Worm (Caenorhabditis elegans) whole organism, L3 larva: ENCODE results near the gene F44F4.3.

Experiments used
- R02D3.7 ChIP-seq: fragments of 150-350 bp; optimal IDR thresholded peaks from 2 replicates; lab custom pipeline; 2014; ENCODE audit warnings: missing biosample characterization, missing genetic modification characterization
- aly-2 ChIP-seq: fragments of 150-350 bp; optimal IDR thresholded peaks from 2 replicates; lab custom pipeline; 2014; ENCODE audit warnings: missing biosample characterization, missing genetic modification characterization
- ama-1 ChIP-seq: fragments of 150-350 bp; optimal IDR thresholded peaks from 2 replicates; lab custom pipeline; 2018
- ceh-16 ChIP-seq: sonication (generic microtip); optimal IDR thresholded peaks from 2 replicates; lab custom pipeline; 2017; ENCODE audit warnings: missing biosample characterization, missing genetic modification characterization
- ceh-9 ChIP-seq: sonication (generic microtip); optimal IDR thresholded peaks from 2 replicates; lab custom pipeline; 2018; ENCODE audit warnings: missing biosample characterization, missing genetic modification characterization
- daf-12 ChIP-seq: fragments of 150-350 bp; optimal IDR thresholded peaks from 2 replicates; lab custom pipeline; 2014; ENCODE audit warnings: missing biosample characterization, missing genetic modification reagents, missing genetic modification characterization
- egl-5 ChIP-seq: fragments of 150-350 bp; optimal IDR thresholded peaks from 2 replicates; lab custom pipeline; 2017; ENCODE audit warnings: missing biosample characterization, missing genetic modification reagents, missing genetic modification characterization, inconsistent platforms
- elt-1 ChIP-seq: fragments of 150-350 bp; optimal IDR thresholded peaks from 2 replicates; lab custom pipeline; 2014; ENCODE audit warnings: missing biosample characterization, missing genetic modification characterization
- elt-2 ChIP-seq: sonication (generic microtip); optimal IDR thresholded peaks from 2 replicates; lab custom pipeline; 2016; ENCODE audit warnings: missing genetic modification reagents, mild to moderate bottlenecking, missing genetic modification characterization, missing compliant biosample characterization
- elt-3 ChIP-seq, 3 experiments: fragments of 150-350 bp in 1 of 3; sonication (generic microtip) in 2 of 3; optimal IDR thresholded peaks; 2 replicates in 2 of 3; 4 replicates in 1 of 3; lab custom pipeline; 2014 to 2017; ENCODE audit warnings: missing biosample characterization in 3 of 3, missing genetic modification characterization in 3 of 3
- eor-1 ChIP-seq, 2 experiments: fragments of 150-350 bp; optimal IDR thresholded peaks; 2 replicates each; lab custom pipeline; 2014 to 2018; ENCODE audit warnings: missing biosample characterization in 2 of 2, missing genetic modification characterization in 2 of 2
- fkh-10 ChIP-seq: sonication (generic microtip); optimal IDR thresholded peaks from 2 replicates; lab custom pipeline; 2017; ENCODE audit warnings: missing biosample characterization, missing genetic modification reagents, missing genetic modification characterization
- fkh-2 ChIP-seq: fragments of 150-350 bp; optimal IDR thresholded peaks from 2 replicates; lab custom pipeline; 2014; ENCODE audit warnings: missing biosample characterization, missing genetic modification reagents, missing genetic modification characterization
- fos-1 ChIP-seq: fragments of 150-350 bp; optimal IDR thresholded peaks from 2 replicates; lab custom pipeline; 2014; ENCODE audit warnings: missing biosample characterization, missing genetic modification characterization
- jun-1 ChIP-seq: fragments of 150-350 bp; optimal IDR thresholded peaks from 2 replicates; lab custom pipeline; 2014; ENCODE audit warnings: missing biosample characterization, missing genetic modification reagents, missing genetic modification characterization
- lin-15B ChIP-seq: fragments of 150-350 bp; optimal IDR thresholded peaks from 2 replicates; lab custom pipeline; 2014; ENCODE audit warnings: missing biosample characterization, missing genetic modification characterization
- lin-39 ChIP-seq: fragments of 150-350 bp; optimal IDR thresholded peaks from 2 replicates; lab custom pipeline; 2018; ENCODE audit warnings: missing biosample characterization, missing genetic modification reagents, missing genetic modification characterization
- lsy-12 ChIP-seq: sonication (generic microtip); optimal IDR thresholded peaks from 2 replicates; lab custom pipeline; 2016; ENCODE audit warnings: mild to moderate bottlenecking, missing genetic modification characterization, missing compliant biosample characterization
- mdl-1 ChIP-seq: fragments of 150-350 bp; optimal IDR thresholded peaks from 2 replicates; lab custom pipeline; 2014; ENCODE audit warnings: missing biosample characterization, missing genetic modification characterization
- nfya-1 ChIP-seq: sonication (generic microtip); optimal IDR thresholded peaks from 2 replicates; lab custom pipeline; 2017; ENCODE audit warnings: missing genetic modification characterization, mild to moderate bottlenecking, missing compliant biosample characterization, antibody characterized with exemption, moderate library complexity; ENCODE audit not compliant: insufficient read depth
- nhr-11 ChIP-seq: fragments of 150-350 bp; optimal IDR thresholded peaks from 2 replicates; lab custom pipeline; 2014; ENCODE audit warnings: missing biosample characterization, missing genetic modification characterization
- nhr-12 ChIP-seq: fragments of 150-350 bp; optimal IDR thresholded peaks from 2 replicates; lab custom pipeline; 2014; ENCODE audit warnings: missing biosample characterization, missing genetic modification characterization
- nhr-23 ChIP-seq: fragments of 150-350 bp; optimal IDR thresholded peaks from 2 replicates; lab custom pipeline; 2014; ENCODE audit warnings: missing biosample characterization, missing genetic modification reagents, missing genetic modification characterization
- nhr-237 ChIP-seq: fragments of 150-350 bp; optimal IDR thresholded peaks from 2 replicates; lab custom pipeline; 2014; ENCODE audit warnings: missing biosample characterization, missing genetic modification characterization
- nhr-25 ChIP-seq: sonication (generic microtip); optimal IDR thresholded peaks from 2 replicates; lab custom pipeline; 2017; ENCODE audit warnings: missing biosample characterization, missing genetic modification characterization
- nhr-28 ChIP-seq: fragments of 150-350 bp; optimal IDR thresholded peaks from 2 replicates; lab custom pipeline; 2014; ENCODE audit warnings: missing biosample characterization, missing genetic modification characterization
- nhr-43 ChIP-seq: sonication (generic microtip); optimal IDR thresholded peaks from 2 replicates; lab custom pipeline; 2016; ENCODE audit warnings: mild to moderate bottlenecking, missing genetic modification characterization, missing compliant biosample characterization; ENCODE audit not compliant: poor library complexity, severe bottlenecking
- nhr-67 ChIP-seq: fragments of 150-350 bp; optimal IDR thresholded peaks from 2 replicates; lab custom pipeline; 2014; ENCODE audit warnings: missing biosample characterization, missing genetic modification characterization
- nhr-76 ChIP-seq: fragments of 150-350 bp; sonication (generic microtip); optimal IDR thresholded peaks from 5 replicates; lab custom pipeline; 2014; ENCODE audit warnings: missing biosample characterization, missing genetic modification characterization
- nhr-77 ChIP-seq: fragments of 150-350 bp; optimal IDR thresholded peaks from 2 replicates; lab custom pipeline; 2014; ENCODE audit warnings: missing biosample characterization, missing genetic modification characterization
- pha-4 ChIP-seq: fragments of 150-350 bp; optimal IDR thresholded peaks from 2 replicates; lab custom pipeline; 2014; ENCODE audit warnings: missing biosample characterization, missing genetic modification reagents, missing genetic modification characterization
- pqm-1 ChIP-seq: fragments of 150-350 bp; optimal IDR thresholded peaks from 2 replicates; lab custom pipeline; 2017; ENCODE audit warnings: missing biosample characterization, missing genetic modification characterization, inconsistent platforms
- sea-2 ChIP-seq: fragments of 150-350 bp; sonication (generic microtip); optimal IDR thresholded peaks from 4 replicates; lab custom pipeline; 2014; ENCODE audit warnings: missing biosample characterization, missing genetic modification reagents, missing genetic modification characterization
- snpc-4 ChIP-seq: fragments of 150-350 bp; optimal IDR thresholded peaks from 2 replicates; lab custom pipeline; 2014; ENCODE audit warnings: missing biosample characterization, missing genetic modification characterization
- tbx-2 ChIP-seq: sonication (generic microtip); optimal IDR thresholded peaks from 2 replicates; lab custom pipeline; 2016; ENCODE audit warnings: mild to moderate bottlenecking, missing genetic modification characterization, missing compliant biosample characterization
- unc-39 ChIP-seq: sonication (generic microtip); optimal IDR thresholded peaks from 4 replicates; lab custom pipeline; 2017; ENCODE audit warnings: missing biosample characterization, missing genetic modification characterization
- unc-62 ChIP-seq: fragments of 150-350 bp; sonication (generic microtip); optimal IDR thresholded peaks from 4 replicates; lab custom pipeline; 2014; ENCODE audit warnings: missing biosample characterization, missing genetic modification reagents, missing genetic modification characterization
- zag-1 ChIP-seq: fragments of 150-350 bp; optimal IDR thresholded peaks from 2 replicates; lab custom pipeline; 2014; ENCODE audit warnings: missing biosample characterization, missing genetic modification characterization
- ztf-11 ChIP-seq: fragments of 150-350 bp; optimal IDR thresholded peaks from 2 replicates; lab custom pipeline; 2014; ENCODE audit warnings: missing biosample characterization, missing genetic modification characterization
- ztf-4 ChIP-seq: fragments of 150-350 bp; optimal IDR thresholded peaks from 2 replicates; lab custom pipeline; 2014; ENCODE audit warnings: missing biosample characterization, missing genetic modification characterization

Gene F44F4.3

DNA sequence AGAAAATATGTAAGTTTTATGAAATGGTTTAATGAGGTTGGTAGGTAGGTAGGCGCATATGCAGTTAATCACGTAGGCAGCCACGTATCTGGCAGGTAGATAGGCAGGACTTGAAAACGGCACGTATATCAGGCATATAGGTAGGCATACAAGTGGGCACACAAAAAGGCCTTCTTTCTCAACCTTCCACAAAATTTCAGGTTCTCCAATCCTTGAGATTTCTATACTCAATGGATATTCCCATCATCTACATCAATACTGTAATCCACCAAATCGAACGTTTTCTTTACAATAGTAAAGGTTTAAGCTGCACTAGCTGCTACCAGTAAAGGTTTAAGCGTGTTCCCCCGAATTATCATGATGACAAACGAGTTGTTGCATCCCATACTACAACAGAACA lies 46.6 kb upstream of the F44F4.3 start:
- no peak for TF ChIP-seq fos-1
- no peak for TF ChIP-seq fkh-10
- TF ChIP-seq nhr-23 (tag; lab: Kevin White, UChicago), result no peak
- TF ChIP-seq elt-1 (tag; lab: Kevin White, UChicago), result no peak
- TF ChIP-seq ceh-9 (tag; lab: Kevin White, UChicago), result no peak
- no peak for TF ChIP-seq elt-2 (tag; lab: Kevin White, UChicago)
- TF ChIP-seq snpc-4 (tag; lab: Kevin White, UChicago), result no peak
- TF ChIP-seq egl-5 (tag; lab: Kevin White, UChicago), result no peak
- TF ChIP-seq nhr-67 (tag; lab: Kevin White, UChicago), result no peak
- no peak for TF ChIP-seq ztf-4
- TF ChIP-seq nhr-76 (tag; lab: Kevin White, UChicago), result no peak
- TF ChIP-seq lin-39 (tag; lab: Kevin White, UChicago), result no peak
- no peak for TF ChIP-seq nhr-12

ce11 chrII:10930678-10931650 lies 45.2 kb upstream of the F44F4.3 start:
- TF ChIP-seq mdl-1 (tag; lab: Kevin White, UChicago) (no peak), nhr-43 (tag; lab: Kevin White, UChicago) (peak; percentile 62), lsy-12 (tag; lab: Kevin White, UChicago) (peak; percentile 13)

DNA sequence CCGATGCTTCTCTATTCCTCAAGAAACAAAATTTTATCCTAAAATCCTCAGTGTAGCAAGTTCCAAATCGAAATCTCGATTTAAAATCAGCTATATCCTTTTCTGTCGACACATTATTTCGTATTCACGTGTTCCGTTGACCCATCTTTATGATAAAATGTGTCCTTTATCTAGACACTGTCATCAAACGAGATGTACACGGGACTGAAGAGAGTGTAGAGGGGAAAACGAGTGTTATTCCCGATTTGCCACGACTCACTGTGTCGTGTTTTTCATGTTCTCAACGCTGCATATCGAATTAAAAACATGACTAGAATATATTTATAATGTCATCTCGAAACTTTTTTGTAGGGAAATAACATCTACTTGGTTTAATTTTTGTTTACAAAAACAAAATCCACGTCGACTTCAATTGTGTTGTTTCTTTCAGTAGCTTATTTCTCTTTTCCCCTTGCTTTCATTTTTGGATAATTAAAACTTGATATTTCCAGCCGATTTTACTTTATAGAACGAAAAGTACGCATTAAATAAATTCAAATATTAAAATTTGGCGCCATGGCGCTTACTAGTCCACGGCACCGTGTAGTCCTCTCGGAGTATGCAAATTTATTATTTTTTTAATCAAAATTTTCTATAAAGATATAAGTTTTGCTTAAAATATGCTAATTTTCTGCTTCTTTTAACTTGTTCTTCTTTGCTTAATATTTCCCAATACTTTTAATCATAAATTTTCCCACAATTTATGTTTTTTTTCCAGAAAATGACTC lies 40.3 kb upstream of the F44F4.3 start, which contains the start of gene metr-1:
Gene metr-1 (plus strand): TSS at position 758 of the 767 bp plus-strand sequence.
- TF ChIP-seq unc-62 (GFP tag; lab: Kevin White, UChicago) (no peak), pha-4 (tag; lab: Kevin White, UChicago) (no peak), egl-5 (tag; lab: Kevin White, UChicago) (no peak), sea-2 (no peak), mdl-1 (tag; lab: Kevin White, UChicago) (no peak), nhr-43 (tag; lab: Kevin White, UChicago) (peak; percentile 46), nhr-77 (tag; lab: Kevin White, UChicago) (no peak), jun-1 (no peak), nhr-11 (no peak), daf-12 (tag; lab: Kevin White, UChicago) (no peak), nfya-1 (peak; percentile 7), R02D3.7 (tag; lab: Kevin White, UChicago) (no peak), elt-3 (tag; optimal IDR thresholded peaks at IDR 0.05; lab: Kevin White, UChicago) (peak in 1 of 3 experiments; percentile 20), elt-2 (tag; lab: Kevin White, UChicago) (peak; percentile 68), ceh-16 (tag; lab: Kevin White, UChicago) (no peak), aly-2 (tag; lab: Kevin White, UChicago) (no peak), nhr-76 (tag; lab: Kevin White, UChicago) (no peak), nhr-12 (no peak), ama-1 (lab: Kevin White, UChicago) (no peak), elt-1 (tag; lab: Kevin White, UChicago) (no peak), tbx-2 (no peak), nhr-237 (tag; lab: Kevin White, UChicago) (no peak), fos-1 (no peak), pqm-1 (tag; lab: Kevin White, UChicago) (no peak), nhr-25 (tag; lab: Kevin White, UChicago) (peak; percentile 46), eor-1 (tag; optimal IDR thresholded peaks at IDR 0.05; lab: Kevin White, UChicago) (no peak), nhr-67 (tag; lab: Kevin White, UChicago) (no peak), ztf-11 (no peak), nhr-28 (tag; lab: Kevin White, UChicago) (no peak), zag-1 (tag; lab: Kevin White, UChicago) (no peak), nhr-23 (tag; lab: Kevin White, UChicago) (peak; percentile 52), ceh-9 (tag; lab: Kevin White, UChicago) (no peak), unc-39 (no peak), lsy-12 (tag; lab: Kevin White, UChicago) (no peak), snpc-4 (tag; lab: Kevin White, UChicago) (no peak), fkh-2 (tag; lab: Kevin White, UChicago) (no peak), lin-15B (tag; lab: Kevin White, UChicago) (peak; percentile 20)
